Fruit fly (Drosophila melanogaster): ENCODE measurements around the gene ssp3.
A peak's percentile ranks its signal among the peaks of the same experiment; 100 is the strongest.

The ssp3 gene

DNA sequence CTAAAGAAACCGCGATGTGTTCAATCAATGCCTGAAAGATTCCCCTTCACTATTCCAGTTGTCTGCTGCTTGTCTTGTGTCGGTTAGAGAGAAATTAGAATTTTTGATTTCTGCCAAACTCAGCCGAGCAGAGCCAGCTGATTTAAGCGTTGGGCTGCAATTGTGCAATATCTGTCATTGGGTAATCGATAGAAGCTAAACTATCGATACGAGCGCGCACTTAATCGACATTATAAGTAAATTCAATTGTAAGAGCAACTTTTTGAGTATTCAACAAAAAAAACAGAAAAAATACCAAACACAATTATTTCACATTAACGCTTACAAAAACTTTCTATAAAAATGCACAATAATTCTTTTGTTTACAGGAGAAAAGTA lies at the start of gene ssp3:
TSS of gene ssp3 (minus strand) at position 164 of the 378 bp plus-strand sequence.
- no peak for TF ChIP-seq CG17801 (GFP tag; optimal IDR thresholded peaks at IDR 0.05; ENCODE audit: partially characterized antibody)

dm6 chr2L:18992196-18992595 lies 48.4 kb upstream of the ssp3 start, which contains the start of gene CG46465:
CG46465 (plus strand) TSS chr2L:18992496.
- no peak for TF ChIP-seq CG17801 (GFP tag; optimal IDR thresholded peaks at IDR 0.05; ENCODE audit: partially characterized antibody)

- no peak for TF ChIP-seq CG17801 (GFP tag; optimal IDR thresholded peaks at IDR 0.05; ENCODE audit: partially characterized antibody)
Observed at dm6 chr2L:18990720-18991119, 47.0 kb upstream of the ssp3 start, which contains the start of gene CG15169. CG15169 (plus strand) TSS chr2L:18991020.

- no peak for TF ChIP-seq CG17801 (GFP tag; optimal IDR thresholded peaks at IDR 0.05; ENCODE audit: partially characterized antibody)
Observed at dm6 chr2L:18990133-18990532, 46.4 kb upstream of the ssp3 start, which contains the start of gene CG15170. CG15170 (minus strand) TSS chr2L:18990233.

- peak; percentile 43 for TF ChIP-seq CG17801 (GFP tag; optimal IDR thresholded peaks at IDR 0.05; ENCODE audit: partially characterized antibody)
Observed at dm6 chr2L:18987078-18987895, 43.5 kb upstream of the ssp3 start, which contains the start of the genes Swip-1 and EMC5. Swip-1 (minus strand) TSS chr2L:18987280. EMC5 (plus strand) TSS chr2L:18987707.

dm6 chr2L:18986125-18986498 lies 42.4 kb upstream of the ssp3 start:
- no peak for TF ChIP-seq CG17801 (GFP tag; optimal IDR thresholded peaks at IDR 0.05; ENCODE audit: partially characterized antibody)

DNA sequence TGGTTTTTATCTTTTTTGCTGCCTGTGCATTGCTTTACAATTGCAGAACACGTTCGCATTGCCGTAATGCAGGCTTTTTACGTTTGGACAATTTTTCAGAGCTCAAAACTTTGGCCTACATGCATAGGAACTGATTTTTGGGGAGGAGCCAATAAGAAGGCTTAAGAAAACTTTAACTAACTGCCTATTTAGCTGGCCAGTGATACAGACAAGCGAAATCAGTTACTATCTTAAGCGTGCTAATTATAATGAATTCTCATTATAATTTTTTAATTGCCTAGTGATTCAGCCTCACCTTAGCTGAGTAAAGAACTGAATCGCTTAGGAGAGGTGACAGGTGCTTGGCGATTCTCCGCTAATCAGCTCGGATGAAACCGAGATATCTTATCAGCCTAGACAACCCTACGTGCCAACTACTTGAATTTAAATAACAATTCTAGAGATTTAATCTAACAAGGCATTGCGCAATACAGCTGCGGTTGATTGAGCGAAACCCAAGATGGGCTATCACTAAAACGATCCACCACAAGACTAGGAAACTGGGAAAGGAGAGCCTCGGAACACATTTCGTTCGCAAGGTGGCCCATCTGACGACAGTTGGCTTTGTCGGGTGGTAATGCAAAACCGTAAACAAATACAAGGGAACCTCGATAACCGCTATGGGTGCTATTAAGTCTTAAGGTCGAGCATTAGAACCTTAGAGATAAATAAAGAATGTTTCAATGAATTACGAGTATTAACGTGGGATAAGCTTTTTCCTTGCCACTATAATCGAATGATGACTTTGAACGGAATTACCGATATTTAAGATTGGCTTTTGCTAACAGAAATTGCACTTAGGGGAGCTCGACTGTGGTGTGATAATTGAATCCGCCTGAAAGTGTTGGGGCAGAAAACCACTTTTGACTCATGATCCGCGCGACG lies 41.7 kb upstream of the ssp3 start:
- TF ChIP-seq CG17801 (GFP tag; optimal IDR thresholded peaks at IDR 0.05; ENCODE audit: partially characterized antibody): no peak

- TF ChIP-seq CG17801 (GFP tag; optimal IDR thresholded peaks at IDR 0.05; ENCODE audit: partially characterized antibody): no peak
Observed at dm6 chr2L:18984158-18984557, 40.4 kb upstream of the ssp3 start.

DNA sequence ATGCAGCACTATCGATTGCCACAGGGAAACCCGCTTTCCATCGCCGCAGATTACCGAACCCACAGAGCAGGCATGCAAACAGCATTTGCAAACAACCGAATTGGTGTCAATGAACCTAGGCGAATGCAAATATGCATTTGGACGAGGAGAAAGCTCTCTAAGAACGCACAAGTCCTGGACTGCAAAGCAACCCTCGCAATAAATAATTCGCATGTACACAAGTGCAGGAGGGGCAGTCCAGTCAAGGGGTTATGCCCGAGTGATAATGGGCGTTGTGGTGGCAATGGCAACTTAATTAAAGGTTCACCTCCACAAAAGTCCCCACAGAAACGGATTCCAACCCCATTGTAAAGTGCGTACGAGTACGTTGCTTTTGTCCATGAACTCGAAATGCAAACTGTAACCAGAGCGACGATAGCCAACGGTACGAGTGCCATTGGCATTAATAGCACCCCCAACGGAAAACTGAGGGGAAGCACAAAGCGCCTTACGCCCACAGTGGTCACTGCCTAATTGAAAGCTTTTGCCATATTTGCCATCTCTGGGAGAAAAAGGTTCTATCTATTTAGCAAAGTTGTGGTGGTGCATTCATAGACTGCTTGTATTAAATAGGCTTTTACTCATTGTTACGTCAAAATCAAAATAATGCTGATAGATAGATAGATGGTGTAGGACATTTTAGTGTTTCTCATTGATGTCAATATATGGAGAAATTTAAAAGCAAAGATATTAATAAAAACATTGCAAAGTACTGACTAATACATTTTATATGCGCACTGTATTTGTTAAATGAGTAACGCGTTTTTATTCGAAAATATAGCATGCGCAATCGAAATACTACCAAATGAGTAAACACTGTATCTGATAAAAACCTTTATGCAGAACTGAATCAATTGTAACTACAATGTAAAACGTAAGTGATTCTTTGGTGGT lies 39.3 kb upstream of the ssp3 start:
- TF ChIP-seq CG17801 (GFP tag; optimal IDR thresholded peaks at IDR 0.05; ENCODE audit: partially characterized antibody): no peak

dm6 chr2L:18981947-18982579 lies 38.3 kb upstream of the ssp3 start:
- peak; percentile 19 for TF ChIP-seq CG17801 (GFP tag; optimal IDR thresholded peaks at IDR 0.05; ENCODE audit: partially characterized antibody)

dm6 chr2L:18981484-18981883 lies 37.7 kb upstream of the ssp3 start:
- no peak for TF ChIP-seq CG17801 (GFP tag; optimal IDR thresholded peaks at IDR 0.05; ENCODE audit: partially characterized antibody)

- no peak for TF ChIP-seq CG17801 (GFP tag; optimal IDR thresholded peaks at IDR 0.05; ENCODE audit: partially characterized antibody)
Observed at dm6 chr2L:18980982-18981381, 37.2 kb upstream of the ssp3 start.

DNA sequence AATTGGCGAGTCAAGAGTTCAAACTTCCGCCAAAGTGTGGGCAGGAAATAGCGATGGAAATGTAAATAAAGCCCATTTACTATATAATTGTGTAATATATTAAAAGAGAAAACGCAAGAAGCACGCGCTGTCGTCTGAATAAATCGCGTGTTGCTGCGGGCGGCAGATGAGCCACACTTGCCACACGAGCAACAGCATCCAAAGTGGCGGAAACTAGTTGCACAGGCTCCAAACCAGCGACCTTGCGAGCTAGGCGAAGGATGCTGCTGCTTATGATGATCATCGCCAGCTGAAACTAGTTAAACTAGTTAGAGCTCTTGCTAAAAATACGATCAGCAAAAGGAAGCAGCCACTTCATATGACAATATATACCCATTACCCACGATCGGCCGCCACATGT lies 35.6 kb upstream of the ssp3 start:
- TF ChIP-seq CG17801 (GFP tag; optimal IDR thresholded peaks at IDR 0.05; ENCODE audit: partially characterized antibody): no peak

dm6 chr2L:18978923-18979322 lies 35.2 kb upstream of the ssp3 start:
- TF ChIP-seq CG17801 (GFP tag; optimal IDR thresholded peaks at IDR 0.05; ENCODE audit: partially characterized antibody): no peak

Measured in ovary, adult (tissue).